Fruit fly (Drosophila melanogaster): ENCODE measurements around the gene CCAP.
A peak's percentile ranks its signal among the peaks of the same experiment; 100 is the strongest.

The CCAP gene

dm6 chr3R:22694659-22695058, 7.2 kb downstream of the CCAP start, which contains the start of gene cd:
TSS of gene cd (plus strand) at chr3R:22694959.
- TF ChIP-seq CG15710 (tag; optimal IDR thresholded peaks at IDR 0.05) (no peak), fd96Ca (GFP tag; IDR thresholded peaks at IDR 0.05) (no peak), Ets98B (GFP tag; IDR thresholded peaks at IDR 0.05) (no peak), rn (GFP tag; IDR thresholded peaks at IDR 0.05) (no peak), CG34367 (tag; optimal IDR thresholded peaks at IDR 0.05) (no peak), Snoo (tag; optimal IDR thresholded peaks at IDR 0.05) (no peak), CG12605 (GFP tag; IDR thresholded peaks at IDR 0.05) (no peak), CG17806 (tag; optimal IDR thresholded peaks at IDR 0.05) (no peak)

- TF ChIP-seq fd96Ca (GFP tag; IDR thresholded peaks at IDR 0.05), result no peak
- TF ChIP-seq Snoo (tag; optimal IDR thresholded peaks at IDR 0.05), result no peak
- TF ChIP-seq CG8159 (tag; optimal IDR thresholded peaks at IDR 0.05), result peak; percentile 74
- TF ChIP-seq rn (GFP tag; IDR thresholded peaks at IDR 0.05), result no peak
- TF ChIP-seq CG15710 (tag; optimal IDR thresholded peaks at IDR 0.05), result peak; percentile 75
- TF ChIP-seq CG9948 (tag; optimal IDR thresholded peaks at IDR 0.05), result no peak
- no peak for TF ChIP-seq CG17806 (tag; optimal IDR thresholded peaks at IDR 0.05)
- no peak for TF ChIP-seq Pif1B (GFP tag; optimal IDR thresholded peaks at IDR 0.05)
- 0 out of 2 replicates have a peak, but pooled peaks have one; percentile 10 for TF ChIP-seq Ets98B (GFP tag; IDR thresholded peaks at IDR 0.05)
- TF ChIP-seq CG12605 (GFP tag; IDR thresholded peaks at IDR 0.05), result no peak
- TF ChIP-seq D1 (tag; optimal IDR thresholded peaks at IDR 0.05), result no peak
- TF ChIP-seq CG13204 (GFP tag; optimal IDR thresholded peaks at IDR 0.05), result no peak
- TF ChIP-seq CG14655 (GFP tag; optimal IDR thresholded peaks at IDR 0.05), result no peak
- peak; percentile 54 for TF ChIP-seq CG32121 (GFP tag; IDR thresholded peaks at IDR 0.05)
- TF ChIP-seq EcR (GFP tag; optimal IDR thresholded peaks at IDR 0.05), result no peak
- TF ChIP-seq CG8301 (tag; optimal IDR thresholded peaks at IDR 0.05), result no peak
- TF ChIP-seq CG4496 (GFP tag; IDR thresholded peaks at IDR 0.05), result no peak
- no peak for TF ChIP-seq Pif1A (GFP tag; optimal IDR thresholded peaks at IDR 0.05)
- TF ChIP-seq gl (tag; optimal IDR thresholded peaks at IDR 0.05), result no peak
- TF ChIP-seq CG34367 (tag; optimal IDR thresholded peaks at IDR 0.05), result peak; percentile 41
- TF ChIP-seq CG10348 (GFP tag; IDR thresholded peaks at IDR 0.05), result no peak
Observed at dm6 chr3R:22690311-22690710, 11.6 kb downstream of the CCAP start, which contains the start of the genes wfs1 and Nup133. TSS of gene wfs1 (minus strand) at chr3R:22690380. TSS of gene Nup133 (plus strand) at chr3R:22690607.

DNA sequence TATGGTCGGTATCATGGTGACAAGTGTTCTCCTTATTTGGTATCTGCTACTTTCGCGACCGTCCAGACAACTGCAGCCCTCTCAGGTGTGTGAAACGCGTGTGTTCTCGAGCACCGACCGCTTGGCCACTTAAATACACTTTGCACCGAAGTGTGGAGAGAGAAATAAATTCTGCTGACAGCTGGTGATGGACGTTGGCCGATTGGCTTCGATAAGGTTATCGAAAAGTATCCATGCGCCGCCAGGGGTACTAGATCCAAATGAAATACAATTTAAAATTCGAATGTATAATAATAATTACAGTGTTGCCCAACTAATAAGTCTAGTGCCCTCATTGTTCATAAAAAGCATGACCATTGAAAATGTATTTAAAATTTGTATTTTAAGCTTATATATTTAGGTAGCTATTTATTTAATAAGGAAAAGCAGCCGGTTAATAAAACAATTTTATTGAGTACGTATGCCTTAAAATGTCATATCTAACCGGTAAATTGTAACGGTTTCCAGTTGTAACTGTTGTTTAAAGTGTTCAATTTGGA, 15.5 kb downstream of the CCAP start, which contains the start of the genes Gclm and CG17625:
TSS of gene Gclm (minus strand) at position 175 of the 539 bp plus-strand sequence.
TSS of gene CG17625 (plus strand) at position 514 of the 539 bp plus-strand sequence.
- no peak for TF ChIP-seq rn (GFP tag; IDR thresholded peaks at IDR 0.05)
- TF ChIP-seq Ets98B (GFP tag; IDR thresholded peaks at IDR 0.05), result peak; percentile 45; the same call in 1 of the 2 replicates
- peak; percentile 32 for TF ChIP-seq CG15710 (tag; optimal IDR thresholded peaks at IDR 0.05)
- peak; percentile 71 for TF ChIP-seq CG12605 (GFP tag; IDR thresholded peaks at IDR 0.05)
- TF ChIP-seq Snoo (tag; optimal IDR thresholded peaks at IDR 0.05), result peak; percentile 52
- TF ChIP-seq CG13204 (GFP tag; optimal IDR thresholded peaks at IDR 0.05), result no peak
- peak; percentile 26 for TF ChIP-seq CG8159 (tag; optimal IDR thresholded peaks at IDR 0.05)
- TF ChIP-seq fd96Ca (GFP tag; IDR thresholded peaks at IDR 0.05), result 0 out of 3 replicates have a peak, but pooled peaks have one; percentile 58
- TF ChIP-seq EcR (GFP tag; optimal IDR thresholded peaks at IDR 0.05), result no peak
- TF ChIP-seq CG34367 (tag; optimal IDR thresholded peaks at IDR 0.05), result peak; percentile 2
- TF ChIP-seq CG9948 (tag; optimal IDR thresholded peaks at IDR 0.05), result peak; percentile 1
- TF ChIP-seq Pif1A (GFP tag; optimal IDR thresholded peaks at IDR 0.05), result no peak
- no peak for TF ChIP-seq CG10348 (GFP tag; IDR thresholded peaks at IDR 0.05)
- TF ChIP-seq Pif1B (GFP tag; optimal IDR thresholded peaks at IDR 0.05), result no peak
- TF ChIP-seq CG4496 (GFP tag; IDR thresholded peaks at IDR 0.05), result peak; percentile 20; the same call in 1 of the 3 replicates
- TF ChIP-seq gl (tag; optimal IDR thresholded peaks at IDR 0.05), result peak; percentile 55
- TF ChIP-seq CG8301 (tag; optimal IDR thresholded peaks at IDR 0.05), result peak; percentile 19
- TF ChIP-seq CG17806 (tag; optimal IDR thresholded peaks at IDR 0.05), result peak; percentile 1
- no peak for TF ChIP-seq D1 (tag; optimal IDR thresholded peaks at IDR 0.05)
- TF ChIP-seq CG14655 (GFP tag; optimal IDR thresholded peaks at IDR 0.05), result no peak
- peak; percentile 49; the same call in 1 of the 2 replicates for TF ChIP-seq CG32121 (GFP tag; IDR thresholded peaks at IDR 0.05)

dm6 chr3R:22684948-22685253, 17.0 kb downstream of the CCAP start:
- TF ChIP-seq CG8301 (tag; optimal IDR thresholded peaks at IDR 0.05), result no peak
- no peak for TF ChIP-seq CG32121 (GFP tag; IDR thresholded peaks at IDR 0.05)
- no peak for TF ChIP-seq CG13204 (GFP tag; optimal IDR thresholded peaks at IDR 0.05)
- no peak for TF ChIP-seq Snoo (tag; optimal IDR thresholded peaks at IDR 0.05)
- no peak for TF ChIP-seq rn (GFP tag; IDR thresholded peaks at IDR 0.05)
- TF ChIP-seq CG12605 (GFP tag; IDR thresholded peaks at IDR 0.05), result no peak
- no peak for TF ChIP-seq EcR (GFP tag; optimal IDR thresholded peaks at IDR 0.05)
- no peak for TF ChIP-seq CG34367 (tag; optimal IDR thresholded peaks at IDR 0.05)
- TF ChIP-seq CG4496 (GFP tag; IDR thresholded peaks at IDR 0.05), result no peak

- TF ChIP-seq EcR (GFP tag; optimal IDR thresholded peaks at IDR 0.05) (no peak), gl (tag; optimal IDR thresholded peaks at IDR 0.05) (no peak)
Observed at dm6 chr3R:22684044-22684947, 17.6 kb downstream of the CCAP start.

dm6 chr3R:22675447-22675846, 26.4 kb downstream of the CCAP start:
- TF ChIP-seq EcR (GFP tag; optimal IDR thresholded peaks at IDR 0.05), result peak; percentile 81
- TF ChIP-seq Pif1B (GFP tag; optimal IDR thresholded peaks at IDR 0.05), result no peak
- TF ChIP-seq CG17806 (tag; optimal IDR thresholded peaks at IDR 0.05), result no peak
- no peak for TF ChIP-seq Ets98B (GFP tag; IDR thresholded peaks at IDR 0.05)
- TF ChIP-seq CG34367 (tag; optimal IDR thresholded peaks at IDR 0.05), result no peak

Measured in whole organism, pupa.